Fruit fly (Drosophila melanogaster) whole organism: ENCODE measurements around the gene dachs.

Experiments used
- CG8478 ChIP-seq: fragments of >200 bp; optimal IDR thresholded peaks from 2 replicates; lab custom pipeline; 2018; ENCODE audit warnings: inconsistent platforms
- Dll ChIP-seq: fragments of >200 bp; optimal IDR thresholded peaks from 2 replicates; lab custom pipeline; 2017
- EcR ChIP-seq, 2 experiments: fragments of >200 bp; optimal IDR thresholded peaks; 2 replicates each; lab custom pipeline; 2017; ENCODE audit warnings: missing biosample characterization in 2 of 2, missing genetic modification characterization in 2 of 2, missing genetic modification reagents in 2 of 2
- pan ChIP-seq: fragments of >200 bp; optimal IDR thresholded peaks from 2 replicates; lab custom pipeline; 2017
- psq ChIP-seq: fragments of >200 bp; optimal IDR thresholded peaks from 2 replicates; lab custom pipeline; 2017
- usp ChIP-seq: fragments of >200 bp; optimal IDR thresholded peaks from 2 replicates; lab custom pipeline; 2017; ENCODE audit warnings: missing biosample characterization, missing genetic modification characterization, mixed read lengths

dachs gene

DNA sequence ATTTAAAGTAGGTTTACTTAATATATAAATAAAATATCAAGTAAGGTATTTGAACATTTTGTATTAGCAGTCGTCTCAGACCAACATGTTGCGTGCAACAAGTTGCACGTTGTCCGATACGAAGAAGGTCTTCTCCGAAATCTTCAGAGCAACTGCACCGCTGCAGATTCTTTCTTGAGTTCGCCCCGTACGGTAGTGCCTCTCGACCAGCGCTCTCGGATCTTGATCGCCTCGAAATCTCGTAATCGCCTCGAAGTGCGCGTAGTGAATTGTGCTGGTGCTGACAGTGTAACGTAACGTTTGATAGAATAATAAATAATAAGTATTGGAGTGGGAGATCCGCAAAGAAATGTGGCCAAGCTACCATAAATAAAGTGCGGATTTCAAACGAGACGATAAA, at the start of gene dachs:
dachs (plus strand) TSS at position 175 of the 400 bp plus-strand sequence.
- TF ChIP-seq psq (no peak), CG8478 (lab: Kevin White, UChicago) (no peak), Dll (lab: Kevin White, UChicago) (no peak), EcR (GFP tag; optimal IDR thresholded peaks at IDR 0.05; lab: Kevin White, UChicago) (no peak), usp (GFP tag; lab: Kevin White, UChicago) (no peak), pan (no peak)

DNA sequence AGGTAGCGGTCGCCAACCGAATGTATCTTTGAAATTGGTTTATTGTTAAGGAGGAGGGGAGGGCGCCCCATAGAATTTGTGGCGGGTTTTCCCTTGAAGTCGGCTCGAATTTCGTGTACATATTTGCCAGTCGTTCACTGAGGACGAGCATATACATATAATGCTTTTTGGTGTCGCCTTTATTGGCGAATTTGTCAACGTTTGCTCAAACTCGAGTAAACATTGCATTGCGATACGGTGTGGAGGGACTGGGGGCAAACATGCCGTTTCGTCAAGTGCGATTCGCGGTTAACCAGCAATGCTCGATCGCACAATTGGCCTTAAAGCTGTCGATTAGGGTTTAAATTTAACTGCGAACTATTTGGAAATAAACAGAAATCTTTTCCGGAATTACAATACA, 49.1 kb upstream of the dachs start:
- TF ChIP-seq usp (GFP tag; lab: Kevin White, UChicago) (no peak), EcR (GFP tag; optimal IDR thresholded peaks at IDR 0.05; lab: Kevin White, UChicago) (no peak), pan (no peak), psq (no peak)

DNA sequence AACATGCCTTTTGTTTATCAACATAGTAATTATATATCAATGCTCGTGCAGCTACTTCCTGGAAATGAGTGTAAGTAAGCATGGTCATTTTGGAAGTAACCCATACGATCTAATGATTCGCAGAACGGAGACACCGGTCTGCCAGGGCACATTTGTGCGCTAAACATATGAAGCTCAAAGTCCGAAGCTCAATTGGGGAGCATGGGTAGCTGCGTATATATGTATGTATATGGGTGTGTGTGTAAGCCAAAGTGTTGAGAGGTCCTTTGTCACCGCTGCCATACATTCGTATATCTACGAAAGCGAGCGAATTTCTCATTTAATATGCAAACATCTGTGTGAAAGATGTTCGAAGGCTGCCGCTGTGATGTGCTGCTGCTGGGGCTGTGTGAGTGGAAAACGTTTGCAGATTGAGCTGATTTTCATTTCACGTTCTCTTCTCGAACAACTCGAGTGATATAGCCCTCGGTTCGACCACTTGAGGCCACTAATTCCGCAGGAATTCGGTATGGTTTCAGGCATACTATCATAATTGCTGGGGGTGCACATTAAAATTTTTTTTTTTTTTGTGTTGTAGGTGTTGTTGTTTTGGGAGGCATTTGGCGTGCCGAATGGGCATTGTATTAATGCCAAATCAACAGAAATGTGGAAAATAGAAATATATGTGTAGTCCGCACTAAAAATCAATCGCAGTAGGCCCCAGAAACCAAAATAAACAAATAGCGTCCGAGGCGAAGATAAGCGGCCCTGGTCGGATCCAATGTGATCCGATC, 48.3 kb upstream of the dachs start:
- TF ChIP-seq EcR (GFP tag; optimal IDR thresholded peaks at IDR 0.05; lab: Kevin White, UChicago) (no peak), psq (no peak), pan (no peak), CG8478 (lab: Kevin White, UChicago) (no peak), usp (GFP tag; lab: Kevin White, UChicago) (no peak)

DNA sequence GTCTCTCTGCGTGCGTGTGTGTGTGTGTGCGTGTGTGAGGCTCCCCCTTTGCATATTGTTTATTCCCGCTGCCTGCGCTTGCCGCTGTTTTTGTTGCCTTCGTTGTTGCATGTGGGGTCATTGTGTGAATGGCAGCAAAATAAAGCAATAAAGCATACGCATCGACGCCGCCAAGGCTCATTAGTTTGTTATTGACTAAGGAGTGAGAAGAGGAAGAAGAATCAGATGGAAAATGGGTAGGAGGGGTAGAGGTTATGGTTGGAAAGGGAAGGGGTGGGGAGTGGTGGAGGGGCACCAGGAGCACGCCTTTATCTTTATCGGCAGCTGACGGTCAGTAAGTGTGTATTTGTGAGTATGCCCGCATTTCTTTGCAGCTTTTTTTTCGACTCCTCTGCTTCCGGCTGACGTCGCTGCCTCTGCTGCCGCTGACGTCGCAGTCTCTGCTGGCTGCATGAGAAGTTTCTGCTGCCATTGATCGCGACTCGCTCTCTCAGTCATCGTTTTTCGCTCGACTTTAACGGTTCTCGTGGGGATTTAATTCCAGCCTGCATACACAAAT, 47.2 kb upstream of the dachs start:
- TF ChIP-seq usp (GFP tag; lab: Kevin White, UChicago) (no peak), EcR (GFP tag; optimal IDR thresholded peaks at IDR 0.05; lab: Kevin White, UChicago) (peak in 1 of 2 experiments; percentile 51), Dll (lab: Kevin White, UChicago) (no peak), CG8478 (lab: Kevin White, UChicago) (no peak), pan (no peak), psq (no peak)

DNA sequence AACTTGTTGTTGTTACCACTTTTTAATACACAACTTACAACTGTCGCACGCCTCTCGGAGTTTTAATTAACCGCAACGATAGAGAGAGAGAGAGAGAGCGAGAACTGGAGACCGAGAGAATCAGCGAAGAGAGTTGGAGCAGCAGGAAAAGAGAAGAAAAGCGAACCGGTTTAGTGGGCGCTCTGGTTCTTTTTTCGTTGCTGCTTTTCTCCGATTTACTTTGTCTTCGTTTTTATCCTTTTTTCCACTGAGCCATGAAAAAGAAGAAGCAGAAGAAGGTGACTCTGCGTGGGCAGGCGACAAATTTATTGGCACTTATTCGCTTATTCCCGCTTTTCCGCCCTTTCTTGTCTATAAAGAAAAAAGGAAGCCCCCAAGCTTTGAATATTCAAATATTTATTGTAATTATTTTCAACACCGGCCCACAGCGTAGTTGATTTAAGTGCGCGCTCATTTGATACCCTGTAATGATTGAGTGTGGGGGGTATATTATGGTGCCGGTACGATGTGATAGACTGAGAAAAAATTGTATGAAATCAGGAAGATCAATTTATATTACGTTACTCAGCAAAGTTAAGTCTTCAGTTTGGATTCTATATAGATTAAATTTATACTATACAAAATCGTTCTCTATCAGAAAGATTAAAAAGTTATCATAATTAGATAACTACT, 46.2 kb upstream of the dachs start:
- TF ChIP-seq pan (peak; percentile 58), CG8478 (lab: Kevin White, UChicago) (no peak)

DNA sequence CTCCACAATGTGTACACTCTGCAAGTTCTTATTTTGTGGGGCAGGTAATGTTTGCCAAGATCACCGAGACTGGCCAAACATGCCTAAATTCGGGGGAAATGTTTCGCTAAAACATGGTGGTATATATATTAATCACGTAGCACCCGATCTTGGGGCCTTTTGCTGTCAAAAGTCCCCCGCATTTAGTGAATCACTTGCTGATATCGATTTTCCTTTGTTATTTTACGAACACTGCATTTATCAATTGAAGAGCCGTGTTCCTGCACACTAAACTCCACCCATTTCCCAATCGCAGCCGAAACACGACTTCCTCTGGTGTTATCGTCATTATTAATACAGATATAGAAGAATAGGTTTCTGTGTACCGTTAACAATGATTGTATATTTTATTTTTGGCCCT, 44.9 kb upstream of the dachs start:
- TF ChIP-seq pan: no peak
- TF ChIP-seq usp (GFP tag; lab: Kevin White, UChicago): no peak
- no peak for TF ChIP-seq EcR (GFP tag; optimal IDR thresholded peaks at IDR 0.05; lab: Kevin White, UChicago)
- no peak for TF ChIP-seq psq
- no peak for TF ChIP-seq CG8478 (lab: Kevin White, UChicago)
- TF ChIP-seq Dll (lab: Kevin White, UChicago): no peak

DNA sequence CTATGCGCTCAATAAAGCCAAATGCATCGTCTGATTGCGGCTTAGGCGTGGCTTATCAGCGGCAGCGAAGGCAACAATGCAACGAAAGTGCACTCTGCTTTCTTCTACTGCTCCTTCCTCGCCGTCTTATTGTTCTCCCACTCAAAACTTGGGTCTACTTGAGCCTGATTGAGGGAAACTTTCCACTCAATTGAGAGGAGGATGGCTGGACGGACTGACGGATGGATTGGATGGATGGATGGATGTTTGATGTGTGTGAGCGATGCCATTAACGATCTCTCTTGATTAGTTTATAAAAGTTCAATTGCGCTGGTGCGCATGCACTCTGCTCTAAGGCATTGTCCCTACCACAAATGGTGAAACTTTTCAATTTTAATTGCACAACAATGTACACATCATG, 43.6 kb upstream of the dachs start:
- TF ChIP-seq Dll (lab: Kevin White, UChicago): no peak
- no peak for TF ChIP-seq psq
- no peak for TF ChIP-seq pan
- no peak for TF ChIP-seq EcR (GFP tag; optimal IDR thresholded peaks at IDR 0.05; lab: Kevin White, UChicago)
- TF ChIP-seq CG8478 (lab: Kevin White, UChicago): no peak
- TF ChIP-seq usp (GFP tag; lab: Kevin White, UChicago): no peak

DNA sequence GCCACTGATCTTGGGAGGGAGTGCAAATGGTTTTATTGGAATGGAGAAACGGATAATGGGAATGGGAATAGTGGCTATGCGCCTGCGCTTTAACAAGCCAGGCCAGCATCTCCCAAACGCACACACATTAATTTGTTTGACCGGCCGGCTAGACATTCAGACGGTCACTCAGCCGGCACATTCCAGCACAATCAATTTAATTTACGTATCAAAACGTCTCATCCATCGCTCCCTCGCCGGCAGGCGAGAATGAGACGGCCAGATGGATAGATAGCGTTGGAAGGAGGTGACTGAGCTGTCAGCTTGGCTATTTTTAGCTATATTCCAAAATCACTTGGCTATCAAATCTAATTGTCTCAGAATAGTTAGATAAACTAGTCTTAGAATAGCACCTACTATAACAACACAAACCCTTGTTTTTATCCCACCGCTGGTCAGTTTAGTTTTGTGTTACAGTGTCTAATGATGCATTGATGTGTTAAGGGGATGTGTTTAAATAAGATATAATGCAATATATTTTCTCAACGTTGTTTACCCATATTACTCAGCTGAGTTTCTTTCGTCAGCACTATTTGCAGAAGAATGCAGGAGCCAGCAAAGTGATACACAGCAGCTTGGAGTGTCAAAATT, 43.0 kb upstream of the dachs start:
- TF ChIP-seq usp (GFP tag; lab: Kevin White, UChicago) (no peak), pan (no peak), CG8478 (lab: Kevin White, UChicago) (no peak), psq (no peak), EcR (GFP tag; optimal IDR thresholded peaks at IDR 0.05; lab: Kevin White, UChicago) (no peak), Dll (lab: Kevin White, UChicago) (no peak)

DNA sequence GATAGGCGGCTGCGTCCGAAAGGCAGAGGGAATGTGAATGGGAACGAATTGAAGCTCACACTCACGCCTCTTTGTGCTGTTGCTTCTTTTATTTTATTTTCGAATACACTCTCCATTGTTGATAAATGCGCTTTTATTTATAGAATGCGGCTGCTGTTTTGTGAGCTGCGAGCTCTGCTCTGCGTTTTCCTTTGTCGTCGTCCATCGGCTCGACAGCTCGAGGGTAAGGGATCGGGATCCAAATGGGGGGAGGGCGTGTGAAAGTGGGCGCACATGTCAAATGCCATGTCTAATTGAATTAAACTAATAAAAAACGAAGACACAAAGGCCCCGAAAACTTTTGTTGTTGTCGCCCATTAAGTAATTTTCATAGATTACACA, 42.5 kb upstream of the dachs start:
- TF ChIP-seq Dll (lab: Kevin White, UChicago) (no peak), EcR (GFP tag; optimal IDR thresholded peaks at IDR 0.05; lab: Kevin White, UChicago) (peak in 1 of 2 experiments; percentile 1)

DNA sequence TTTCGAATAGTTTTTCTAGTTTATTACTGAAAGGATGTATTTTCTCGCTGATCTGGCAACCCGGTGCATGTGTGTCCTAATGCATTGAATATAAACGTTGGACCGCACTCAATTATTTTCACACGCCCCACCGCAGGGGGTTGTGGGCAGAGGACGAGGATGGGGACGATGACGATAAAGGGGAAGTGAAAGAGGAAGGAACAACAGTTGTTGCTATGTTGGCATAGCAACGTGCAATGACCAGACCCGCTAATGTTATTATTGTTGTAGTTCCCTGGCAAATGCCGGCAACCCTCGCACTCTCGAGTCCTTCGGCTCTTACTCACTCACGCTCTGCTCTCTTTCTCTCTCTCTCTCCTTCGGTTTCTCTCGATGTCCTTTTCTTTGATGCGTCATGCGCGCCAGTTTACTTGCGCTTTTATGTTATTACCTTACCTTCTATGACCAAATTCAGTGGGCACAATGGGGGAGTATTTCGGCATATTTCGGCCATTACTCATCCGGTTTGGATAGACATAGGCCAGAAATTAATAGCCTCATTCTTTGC, 41.9 kb upstream of the dachs start:
- no peak for TF ChIP-seq CG8478 (lab: Kevin White, UChicago)
- no peak for TF ChIP-seq Dll (lab: Kevin White, UChicago)
- no peak for TF ChIP-seq pan
- TF ChIP-seq psq: no peak
- TF ChIP-seq EcR (GFP tag; optimal IDR thresholded peaks at IDR 0.05; lab: Kevin White, UChicago): no peak
- no peak for TF ChIP-seq usp (GFP tag; lab: Kevin White, UChicago)

DNA sequence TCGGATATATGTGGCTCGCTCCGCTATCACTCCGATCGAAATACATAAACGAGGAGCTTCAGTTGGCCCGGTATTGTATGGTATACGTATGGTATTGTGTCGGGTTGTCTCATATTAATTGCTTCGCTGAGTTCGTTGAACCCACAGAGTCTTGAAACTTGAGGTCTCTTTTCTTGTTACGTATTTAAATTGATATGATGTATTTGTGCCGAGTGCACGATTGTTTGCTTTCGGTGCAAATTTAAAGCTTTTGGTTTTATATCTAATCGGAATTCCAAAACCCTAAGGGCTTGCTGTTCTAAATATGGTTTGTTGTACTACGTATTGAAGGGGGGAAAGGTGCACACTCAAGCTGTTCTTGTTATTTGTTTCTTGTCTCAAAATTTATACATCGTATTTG, 41.4 kb upstream of the dachs start:
- TF ChIP-seq EcR (GFP tag; optimal IDR thresholded peaks at IDR 0.05; lab: Kevin White, UChicago) (peak in 1 of 2 experiments; percentile 20), usp (GFP tag; lab: Kevin White, UChicago) (no peak)
